Fruit fly (Drosophila melanogaster): ENCODE results near the gene yellow-k.

dm6 chr3L:15534274-15535227 lies 14.1 kb downstream of the yellow-k start:
- TF ChIP-seq h (GFP tag; optimal IDR thresholded peaks at IDR 0.05) (peak; percentile 57), tai (GFP tag; optimal IDR thresholded peaks at IDR 0.05) (peak; percentile 75), sv (GFP tag; optimal IDR thresholded peaks at IDR 0.05) (peak; percentile 54), pan (optimal IDR thresholded peaks at IDR 0.05) (peak; percentile 89), psq (GFP tag; optimal IDR thresholded peaks at IDR 0.05) (peak; percentile 69), Vsx2 (GFP tag; optimal IDR thresholded peaks at IDR 0.05; ENCODE audit: partially characterized antibody) (no peak), HLH106 (tag; optimal IDR thresholded peaks at IDR 0.05) (peak; percentile 77), Abd-B (GFP tag; optimal IDR thresholded peaks at IDR 0.05) (no peak), dl (GFP tag; optimal IDR thresholded peaks at IDR 0.05; ENCODE audit: insufficient read depth in 1 of 2, partially characterized antibody in 2 of 2) (peak; percentile 53 to 59)
